Worm (Caenorhabditis elegans): ENCODE data around the gene bcat-1.

- TF ChIP-seq lin-39 (tag; optimal IDR thresholded peaks at IDR 0.05) (no peak), pha-4 (tag; optimal IDR thresholded peaks at IDR 0.05) (no peak), nhr-237 (tag; optimal IDR thresholded peaks at IDR 0.05) (no peak)
These were observed 36.3 kb downstream of the bcat-1 start for ce11 chrX:12913398-12914071.
